Fruit fly (Drosophila melanogaster) whole organism, embryonic: ENCODE results near the gene MED15.

Experiments
- CG1024 ChIP-seq: fragments of 200-800 bp; sonication (Bioruptor generic); IDR thresholded peaks from 2 replicates; pipeline ENCODE4 v1.3.6; 2022; ENCODE audit warnings: missing biosample characterization, missing genetic modification characterization
- CG10462 ChIP-seq: fragments of 200-800 bp; sonication (Bioruptor generic); optimal IDR thresholded peaks from 2 replicates; lab custom pipeline; 2016; ENCODE audit warnings: missing biosample characterization, missing genetic modification characterization
- CG10565 ChIP-seq: fragments of 200-800 bp; sonication (Bioruptor generic); optimal IDR thresholded peaks from 3 replicates; lab custom pipeline; 2016; ENCODE audit warnings: missing biosample characterization, mild to moderate bottlenecking, missing genetic modification characterization
- CG12744 ChIP-seq: fragments of 200-800 bp; sonication (Bioruptor generic); optimal IDR thresholded peaks from 2 replicates; lab custom pipeline; 2016; ENCODE audit warnings: missing biosample characterization, missing genetic modification characterization
- CG14667 ChIP-seq: fragments of 200-800 bp; sonication (Bioruptor generic); IDR thresholded peaks from 2 replicates; pipeline ENCODE4 v1.3.6; 2022; ENCODE audit warnings: missing biosample characterization, missing genetic modification characterization
- CG14710 ChIP-seq: fragments of 200-800 bp; sonication (Bioruptor generic); optimal IDR thresholded peaks from 3 replicates; lab custom pipeline; 2019; ENCODE audit warnings: missing biosample characterization, mild to moderate bottlenecking, missing genetic modification characterization, moderate library complexity
- CG15479 ChIP-seq: fragments of 200-800 bp; sonication (Bioruptor generic); optimal IDR thresholded peaks from 3 replicates; lab custom pipeline; 2019; ENCODE audit warnings: missing biosample characterization, mild to moderate bottlenecking, missing genetic modification characterization, moderate library complexity
- CG1602 ChIP-seq: fragments of 200-800 bp; sonication (Bioruptor generic); optimal IDR thresholded peaks from 3 replicates; lab custom pipeline; 2016; ENCODE audit warnings: missing biosample characterization, missing genetic modification characterization
- CG17361 ChIP-seq: fragments of 200-800 bp; sonication (Bioruptor generic); IDR thresholded peaks from 3 replicates; pipeline ENCODE4 v1.3.6; 2022; ENCODE audit warnings: missing biosample characterization, missing genetic modification characterization
- CG17912 ChIP-seq: fragments of 200-800 bp; sonication (Bioruptor generic); optimal IDR thresholded peaks from 2 replicates; lab custom pipeline; 2018; ENCODE audit warnings: missing biosample characterization, mild to moderate bottlenecking, missing genetic modification characterization
- CG18262 ChIP-seq: fragments of 200-800 bp; optimal IDR thresholded peaks from 3 replicates; lab custom pipeline; 2019; ENCODE audit warnings: missing biosample characterization, mild to moderate bottlenecking, missing genetic modification characterization, moderate library complexity
- CG18764 ChIP-seq: fragments of 200-800 bp; sonication (Bioruptor generic); optimal IDR thresholded peaks from 3 replicates; lab custom pipeline; 2016; ENCODE audit warnings: missing biosample characterization, missing genetic modification characterization
- CG4617 ChIP-seq: fragments of 200-800 bp; sonication (Bioruptor generic); optimal IDR thresholded peaks from 3 replicates; lab custom pipeline; 2016; ENCODE audit warnings: missing biosample characterization, missing genetic modification characterization, borderline replicate concordance
- CG7357 ChIP-seq: fragments of 200-800 bp; sonication (Bioruptor generic); IDR thresholded peaks from 3 replicates; pipeline ENCODE4 v1.3.6; 2022; ENCODE audit warnings: missing biosample characterization, missing genetic modification characterization
- CG8089 ChIP-seq: fragments of 200-800 bp; sonication (Bioruptor generic); optimal IDR thresholded peaks from 3 replicates; lab custom pipeline; 2016; ENCODE audit warnings: missing biosample characterization, missing genetic modification characterization
- Chrac-16 ChIP-seq: fragments of 200-800 bp; sonication (Bioruptor generic); optimal IDR thresholded peaks from 3 replicates; lab custom pipeline; 2016; ENCODE audit warnings: missing biosample characterization, missing genetic modification characterization
- CrebB ChIP-seq: fragments of 200-800 bp; sonication (Bioruptor generic); optimal IDR thresholded peaks from 3 replicates; lab custom pipeline; 2018; ENCODE audit warnings: missing biosample characterization, mild to moderate bottlenecking, missing genetic modification characterization
- Deaf1 ChIP-seq: fragments of 200-800 bp; optimal IDR thresholded peaks from 3 replicates; lab custom pipeline; 2019; ENCODE audit warnings: missing biosample characterization, mild to moderate bottlenecking, missing genetic modification characterization, moderate library complexity
- Drgx ChIP-seq: fragments of 200-800 bp; sonication (Bioruptor generic); IDR thresholded peaks from 2 replicates; pipeline ENCODE4 v1.3.6; 2022; ENCODE audit warnings: missing biosample characterization, missing genetic modification characterization
- Ets97D ChIP-seq: fragments of 200-800 bp; sonication (Bioruptor generic); optimal IDR thresholded peaks from 3 replicates; lab custom pipeline; 2016; ENCODE audit warnings: missing biosample characterization, missing genetic modification characterization
- Gug ChIP-seq: fragments of 200-800 bp; sonication (Bioruptor generic); IDR thresholded peaks from 4 replicates; pipeline ENCODE4 v1.3.6; 2022; ENCODE audit warnings: missing biosample characterization, missing genetic modification characterization
- H2.0 ChIP-seq: fragments of 200-800 bp; sonication (Bioruptor generic); IDR thresholded peaks from 2 replicates; pipeline ENCODE4 v1.3.6; 2022; ENCODE audit warnings: missing biosample characterization, missing genetic modification characterization
- Hand ChIP-seq: fragments of 200-800 bp; sonication (Bioruptor generic); optimal IDR thresholded peaks from 2 replicates; lab custom pipeline; 2017; ENCODE audit warnings: mild to moderate bottlenecking, missing biosample characterization, missing genetic modification reagents, missing genetic modification characterization
- Kr ChIP-seq: fragments of 200-800 bp; sonication (Bioruptor generic); optimal IDR thresholded peaks from 2 replicates; lab custom pipeline; 2017; ENCODE audit warnings: missing biosample characterization, mild to moderate bottlenecking, missing genetic modification characterization
- Opbp ChIP-seq: fragments of 200-800 bp; sonication (Bioruptor generic); IDR thresholded peaks from 3 replicates; pipeline ENCODE4 v1.3.6; 2022; ENCODE audit warnings: missing biosample characterization, missing genetic modification characterization; ENCODE audit not compliant: partially characterized antibody
- Rx ChIP-seq: fragments of 200-800 bp; sonication (Bioruptor generic); IDR thresholded peaks from 2 replicates; pipeline ENCODE4 v1.3.6; 2022; ENCODE audit warnings: missing biosample characterization, missing genetic modification characterization
- Vsx1 ChIP-seq: fragments of 200-800 bp; sonication (Bioruptor generic); optimal IDR thresholded peaks from 2 replicates; lab custom pipeline; 2017; ENCODE audit warnings: missing biosample characterization, mild to moderate bottlenecking, missing genetic modification characterization, missing genetic modification reagents
- aop ChIP-seq: fragments of 200-800 bp; sonication (Bioruptor generic); IDR thresholded peaks from 2 replicates; pipeline ENCODE4 v1.3.6; 2022; ENCODE audit warnings: missing biosample characterization, missing genetic modification characterization
- ara ChIP-seq: fragments of 200-800 bp; sonication (Bioruptor generic); IDR thresholded peaks from 2 replicates; pipeline ENCODE4 v1.3.6; 2022; ENCODE audit warnings: missing biosample characterization, missing genetic modification characterization
- ase ChIP-seq: fragments of 200-800 bp; sonication (Bioruptor generic); IDR thresholded peaks from 3 replicates; pipeline ENCODE4 v1.3.6; 2022; ENCODE audit warnings: missing biosample characterization, missing genetic modification characterization
- bbx ChIP-seq: fragments of 200-800 bp; sonication (Bioruptor generic); IDR thresholded peaks from 2 replicates; pipeline ENCODE4 v1.3.6; 2022; ENCODE audit warnings: missing biosample characterization, missing genetic modification characterization; ENCODE audit not compliant: partially characterized antibody
- cad ChIP-seq: fragments of >200 bp; optimal IDR thresholded peaks from 2 replicates; lab custom pipeline; 2017; ENCODE audit warnings: missing biosample characterization, missing genetic modification characterization
- dimm ChIP-seq: fragments of 200-800 bp; sonication (Bioruptor generic); IDR thresholded peaks from 2 replicates; pipeline ENCODE4 v1.3.6; 2022; ENCODE audit warnings: missing biosample characterization, missing genetic modification characterization
- dmrt11E ChIP-seq: fragments of 200-800 bp; sonication (Bioruptor generic); optimal IDR thresholded peaks from 3 replicates; lab custom pipeline; 2018; ENCODE audit warnings: missing biosample characterization, mild to moderate bottlenecking, missing genetic modification characterization, moderate library complexity
- fu2 ChIP-seq: fragments of 200-800 bp; sonication (Bioruptor generic); optimal IDR thresholded peaks from 2 replicates; lab custom pipeline; 2016; ENCODE audit warnings: missing biosample characterization, missing genetic modification characterization
- grn ChIP-seq: fragments of 200-800 bp; sonication (Bioruptor generic); optimal IDR thresholded peaks from 3 replicates; lab custom pipeline; 2017; ENCODE audit warnings: missing biosample characterization, missing genetic modification characterization
- hkb ChIP-seq, 2 experiments: fragments of 200-800 bp in 1 of 2; fragments of >200 bp in 1 of 2; sonication (Bioruptor generic) in 1 of 2; IDR thresholded peaks in 1 of 2; optimal IDR thresholded peaks in 1 of 2; 2 replicates each; pipeline versions ENCODE4 v1.3.6 to Lab custom; 2017 to 2022; ENCODE audit warnings: missing biosample characterization in 1 of 2, missing genetic modification characterization in 1 of 2
- lola ChIP-seq, 3 experiments: fragments of >200 bp in 2 of 3; fragments of 200-800 bp in 1 of 3; sonication (Bioruptor generic) in 1 of 3; optimal IDR thresholded peaks; 2 replicates each; lab custom pipeline; 2017 to 2019; ENCODE audit warnings: missing biosample characterization in 3 of 3, missing genetic modification characterization in 3 of 3, mild to moderate bottlenecking in 1 of 3, moderate library complexity in 1 of 3
- luna ChIP-seq: fragments of 200-800 bp; sonication (Bioruptor generic); optimal IDR thresholded peaks from 2 replicates; lab custom pipeline; 2016; ENCODE audit warnings: missing biosample characterization, missing genetic modification characterization
- org-1 ChIP-seq: fragments of 200-800 bp; sonication (Bioruptor generic); optimal IDR thresholded peaks from 2 replicates; lab custom pipeline; 2017; ENCODE audit warnings: missing biosample characterization, missing genetic modification characterization
- prd ChIP-seq, 3 experiments: fragments of >200 bp in 2 of 3; fragments of 200-800 bp in 1 of 3; sonication (Bioruptor generic) in 1 of 3; optimal IDR thresholded peaks in 2 of 3; IDR thresholded peaks in 1 of 3; 2 replicates in 2 of 3; 3 replicates in 1 of 3; pipeline versions ENCODE4 v1.3.6 to Lab custom; 2017 to 2022; ENCODE audit warnings: missing biosample characterization in 1 of 3, missing genetic modification characterization in 1 of 3
- pros ChIP-seq: fragments of 200-800 bp; sonication (Bioruptor generic); optimal IDR thresholded peaks from 3 replicates; lab custom pipeline; 2019; ENCODE audit warnings: missing biosample characterization, mild to moderate bottlenecking, missing genetic modification characterization, moderate library complexity
- repo ChIP-seq: fragments of 200-800 bp; sonication (Bioruptor generic); optimal IDR thresholded peaks from 2 replicates; lab custom pipeline; 2016; ENCODE audit warnings: missing biosample characterization, missing genetic modification characterization
- sens-2 ChIP-seq: fragments of 200-800 bp; sonication (Bioruptor generic); IDR thresholded peaks from 2 replicates; pipeline ENCODE4 v1.3.6; 2022; ENCODE audit warnings: missing biosample characterization, missing genetic modification characterization
- sisA ChIP-seq: fragments of 200-800 bp; sonication (Bioruptor generic); IDR thresholded peaks from 2 replicates; pipeline ENCODE4 v1.3.6; 2022; ENCODE audit warnings: missing biosample characterization, missing genetic modification characterization
- sob ChIP-seq: fragments of 200-800 bp; sonication (Bioruptor generic); IDR thresholded peaks from 2 replicates; pipeline ENCODE4 v1.3.6; 2022; ENCODE audit warnings: missing biosample characterization, missing genetic modification characterization
- tap ChIP-seq: fragments of 200-800 bp; optimal IDR thresholded peaks from 3 replicates; lab custom pipeline; 2019; ENCODE audit warnings: missing biosample characterization, mild to moderate bottlenecking, missing genetic modification characterization, moderate library complexity
- ttk ChIP-seq: fragments of 200-800 bp; sonication (Bioruptor generic); IDR thresholded peaks from 2 replicates; pipeline ENCODE4 v2.1.2; 2022; ENCODE audit warnings: missing biosample characterization, missing genetic modification characterization
- unpg ChIP-seq: fragments of 200-800 bp; sonication (Bioruptor generic); optimal IDR thresholded peaks from 3 replicates; lab custom pipeline; 2018; ENCODE audit warnings: missing biosample characterization, mild to moderate bottlenecking, missing genetic modification characterization, moderate library complexity
- zfh1 ChIP-seq: fragments of 200-800 bp; sonication (Bioruptor generic); IDR thresholded peaks from 3 replicates; pipeline ENCODE4 v1.3.6; 2022; ENCODE audit warnings: missing biosample characterization, missing genetic modification characterization

MED15 gene

DNA sequence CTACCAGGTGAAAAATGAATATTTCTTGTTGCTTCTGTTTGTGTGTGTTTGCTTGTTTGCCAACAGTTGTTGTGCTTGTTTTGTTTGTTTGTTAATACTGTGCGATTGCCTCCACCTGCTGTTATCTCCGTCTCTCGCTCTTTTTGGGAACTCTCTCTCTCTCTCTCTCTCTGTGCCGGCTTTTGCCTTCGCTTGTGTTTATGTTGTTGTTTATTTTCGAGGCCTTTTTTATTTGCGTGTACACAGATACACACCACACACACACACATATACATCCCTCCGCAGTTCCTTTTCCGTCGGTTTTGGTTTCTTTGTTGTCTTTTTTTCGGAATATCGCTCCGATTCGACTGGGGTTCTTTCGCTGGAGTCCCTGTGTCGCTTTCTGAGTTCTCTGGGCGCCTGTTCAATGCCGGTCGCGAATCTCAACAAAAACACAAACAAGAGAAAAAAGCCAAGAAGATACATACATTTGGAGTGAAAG lies 37.8 kb downstream of the MED15 start (continued):
- peak; percentile 34 for TF ChIP-seq Hand (GFP tag; lab: Kevin White, UChicago)
- TF ChIP-seq CG18262 (tag; lab: Kevin White, UChicago) = peak; percentile 77
- peak; percentile 61 for TF ChIP-seq unpg
- TF ChIP-seq CG1024 (GFP tag; lab: Robert Waterston, UW) = no peak
- peak; percentile 47 for TF ChIP-seq CG1602 (GFP tag; lab: Kevin White, UChicago)
- TF ChIP-seq sob (GFP tag; lab: Robert Waterston, UW) = peak; percentile 50
- TF ChIP-seq CrebB (tag; lab: Kevin White, UChicago) = peak; percentile 67
- TF ChIP-seq Rx (GFP tag; lab: Robert Waterston, UW) = no peak
- TF ChIP-seq CG8089 (GFP tag; lab: Kevin White, UChicago) = peak; percentile 79
- TF ChIP-seq Deaf1 (tag; lab: Kevin White, UChicago) = peak; percentile 78
- peak; percentile 71; the same call in 2 of the 3 replicates for TF ChIP-seq CG17361 (GFP tag; lab: Robert Waterston, UW)
- peak; percentile 87 for TF ChIP-seq Vsx1 (GFP tag; lab: Kevin White, UChicago)
- no peak for TF ChIP-seq hkb (optimal IDR thresholded peaks at IDR 0.05; lab: Kevin White, UChicago)
- TF ChIP-seq hkb (GFP tag; IDR thresholded peaks at IDR 0.05; lab: Robert Waterston, UW) = peak; percentile 57
- peak; percentile 55 for TF ChIP-seq pros (GFP tag; lab: Kevin White, UChicago)
- TF ChIP-seq bbx (GFP tag; lab: Robert Waterston, UW) = no peak
- peak; percentile 68; the same call in 2 of the 3 replicates for TF ChIP-seq zfh1 (GFP tag; lab: Robert Waterston, UW)
- peak; percentile 82 for TF ChIP-seq CG14710 (tag; lab: Kevin White, UChicago)
- no peak for TF ChIP-seq ttk (GFP tag; lab: Robert Waterston, UW)
- no peak for TF ChIP-seq luna
- peak; percentile 3 for TF ChIP-seq Chrac-16 (GFP tag; lab: Kevin White, UChicago)
- no peak for TF ChIP-seq cad
- peak; percentile 66 for TF ChIP-seq CG12744 (GFP tag; lab: Kevin White, UChicago)
- TF ChIP-seq CG10565 (GFP tag; lab: Kevin White, UChicago) = no peak
- TF ChIP-seq aop (GFP tag; lab: Robert Waterston, UW) = 0 out of 2 replicates have a peak, but pooled peaks have one; percentile 13
- no peak for TF ChIP-seq CG14667 (GFP tag; lab: Robert Waterston, UW)
- no peak for TF ChIP-seq Ets97D (GFP tag; lab: Kevin White, UChicago)
- TF ChIP-seq sisA (GFP tag; lab: Robert Waterston, UW) = no peak
- peak; percentile 1 for TF ChIP-seq CG4617 (GFP tag; lab: Kevin White, UChicago)
- TF ChIP-seq prd (optimal IDR thresholded peaks at IDR 0.05; lab: Kevin White, UChicago) = no peak
- peak; percentile 54; the same call in 2 of the 3 replicates for TF ChIP-seq prd (GFP tag; IDR thresholded peaks at IDR 0.05; lab: Robert Waterston, UW)
- peak; percentile 83 for TF ChIP-seq org-1 (GFP tag; lab: Kevin White, UChicago)
- peak; percentile 79 for TF ChIP-seq repo (GFP tag; lab: Kevin White, UChicago)
- peak; percentile 78 for TF ChIP-seq CG18764 (GFP tag; lab: Kevin White, UChicago)
- TF ChIP-seq CG7357 (GFP tag; lab: Robert Waterston, UW) = no peak
- peak; percentile 92 for TF ChIP-seq CG15479 (GFP tag; lab: Kevin White, UChicago)
- TF ChIP-seq dmrt11E (tag; lab: Kevin White, UChicago) = peak; percentile 84
- no peak for TF ChIP-seq sens-2 (GFP tag; lab: Robert Waterston, UW)
- no peak for TF ChIP-seq fu2 (GFP tag; lab: Kevin White, UChicago)
- peak in 1 of 3 experiments; percentile 75 for TF ChIP-seq lola (GFP tag; optimal IDR thresholded peaks at IDR 0.05; lab: Kevin White, UChicago)
- no peak for TF ChIP-seq Gug (GFP tag; lab: Robert Waterston, UW)
- TF ChIP-seq Drgx (GFP tag; lab: Robert Waterston, UW) = peak; percentile 40
- peak; percentile 17 for TF ChIP-seq tap (tag; lab: Kevin White, UChicago)
- TF ChIP-seq grn = peak; percentile 68
- no peak for TF ChIP-seq H2.0
- TF ChIP-seq CG17912 (GFP tag; lab: Kevin White, UChicago) = no peak
- TF ChIP-seq ara (GFP tag; lab: Robert Waterston, UW) = peak; percentile 65; the same call in 1 of the 2 replicates
- no peak for TF ChIP-seq Opbp (GFP tag; lab: Robert Waterston, UW)
- TF ChIP-seq Kr (GFP tag; lab: Kevin White, UChicago) = peak; percentile 91
- peak; percentile 29 for TF ChIP-seq CG10462
- TF ChIP-seq ase (GFP tag; lab: Robert Waterston, UW) = no peak
- TF ChIP-seq dimm (GFP tag; lab: Robert Waterston, UW) = no peak
